Worm (Caenorhabditis elegans) whole organism, L3 larva: ENCODE results near the gene let-19.

ENCODE experiments used
- R02D3.7 ChIP-seq: fragments of 150-350 bp; optimal IDR thresholded peaks from 2 replicates; lab custom pipeline; 2014; ENCODE audit warnings: missing biosample characterization, missing genetic modification characterization
- ZK546.5 ChIP-seq: sonication (generic microtip); optimal IDR thresholded peaks from 2 replicates; lab custom pipeline; 2017; ENCODE audit warnings: missing biosample characterization, missing genetic modification characterization
- aly-2 ChIP-seq: fragments of 150-350 bp; optimal IDR thresholded peaks from 2 replicates; lab custom pipeline; 2014; ENCODE audit warnings: missing biosample characterization, missing genetic modification characterization
- ama-1 ChIP-seq: fragments of 150-350 bp; optimal IDR thresholded peaks from 2 replicates; lab custom pipeline; 2018
- ceh-16 ChIP-seq: sonication (generic microtip); optimal IDR thresholded peaks from 2 replicates; lab custom pipeline; 2017; ENCODE audit warnings: missing biosample characterization, missing genetic modification characterization
- ceh-82 ChIP-seq: fragments of 150-350 bp; optimal IDR thresholded peaks from 2 replicates; lab custom pipeline; 2014; ENCODE audit warnings: missing biosample characterization, missing genetic modification characterization
- ceh-9 ChIP-seq: sonication (generic microtip); optimal IDR thresholded peaks from 2 replicates; lab custom pipeline; 2018; ENCODE audit warnings: missing biosample characterization, missing genetic modification characterization
- daf-12 ChIP-seq: fragments of 150-350 bp; optimal IDR thresholded peaks from 2 replicates; lab custom pipeline; 2014; ENCODE audit warnings: missing biosample characterization, missing genetic modification reagents, missing genetic modification characterization
- egl-27 ChIP-seq: sonication (generic microtip); optimal IDR thresholded peaks from 4 replicates; lab custom pipeline; 2017; ENCODE audit warnings: missing biosample characterization, missing genetic modification reagents, missing genetic modification characterization
- egl-5 ChIP-seq: fragments of 150-350 bp; optimal IDR thresholded peaks from 2 replicates; lab custom pipeline; 2017; ENCODE audit warnings: missing biosample characterization, missing genetic modification reagents, missing genetic modification characterization, inconsistent platforms
- elt-1 ChIP-seq: fragments of 150-350 bp; optimal IDR thresholded peaks from 2 replicates; lab custom pipeline; 2014; ENCODE audit warnings: missing biosample characterization, missing genetic modification characterization
- elt-2 ChIP-seq: sonication (generic microtip); optimal IDR thresholded peaks from 2 replicates; lab custom pipeline; 2016; ENCODE audit warnings: missing genetic modification reagents, mild to moderate bottlenecking, missing genetic modification characterization, missing compliant biosample characterization
- elt-3 ChIP-seq, 3 experiments: fragments of 150-350 bp in 1 of 3; sonication (generic microtip) in 2 of 3; optimal IDR thresholded peaks; 2 replicates in 2 of 3; 4 replicates in 1 of 3; lab custom pipeline; 2014 to 2017; ENCODE audit warnings: missing biosample characterization in 3 of 3, missing genetic modification characterization in 3 of 3
- eor-1 ChIP-seq, 2 experiments: fragments of 150-350 bp; optimal IDR thresholded peaks; 2 replicates each; lab custom pipeline; 2014 to 2018; ENCODE audit warnings: missing biosample characterization in 2 of 2, missing genetic modification characterization in 2 of 2
- fkh-10 ChIP-seq: sonication (generic microtip); optimal IDR thresholded peaks from 2 replicates; lab custom pipeline; 2017; ENCODE audit warnings: missing biosample characterization, missing genetic modification reagents, missing genetic modification characterization
- fkh-2 ChIP-seq: fragments of 150-350 bp; optimal IDR thresholded peaks from 2 replicates; lab custom pipeline; 2014; ENCODE audit warnings: missing biosample characterization, missing genetic modification reagents, missing genetic modification characterization
- fos-1 ChIP-seq: fragments of 150-350 bp; optimal IDR thresholded peaks from 2 replicates; lab custom pipeline; 2014; ENCODE audit warnings: missing biosample characterization, missing genetic modification characterization
- hmg-11 ChIP-seq: sonication (generic microtip); optimal IDR thresholded peaks from 2 replicates; lab custom pipeline; 2016; ENCODE audit warnings: missing genetic modification characterization, missing compliant biosample characterization
- jun-1 ChIP-seq: fragments of 150-350 bp; optimal IDR thresholded peaks from 2 replicates; lab custom pipeline; 2014; ENCODE audit warnings: missing biosample characterization, missing genetic modification reagents, missing genetic modification characterization
- lin-15B ChIP-seq: fragments of 150-350 bp; optimal IDR thresholded peaks from 2 replicates; lab custom pipeline; 2014; ENCODE audit warnings: missing biosample characterization, missing genetic modification characterization
- lin-39 ChIP-seq: fragments of 150-350 bp; optimal IDR thresholded peaks from 2 replicates; lab custom pipeline; 2018; ENCODE audit warnings: missing biosample characterization, missing genetic modification reagents, missing genetic modification characterization
- lsy-12 ChIP-seq: sonication (generic microtip); optimal IDR thresholded peaks from 2 replicates; lab custom pipeline; 2016; ENCODE audit warnings: mild to moderate bottlenecking, missing genetic modification characterization, missing compliant biosample characterization
- mdl-1 ChIP-seq: fragments of 150-350 bp; optimal IDR thresholded peaks from 2 replicates; lab custom pipeline; 2014; ENCODE audit warnings: missing biosample characterization, missing genetic modification characterization
- nfya-1 ChIP-seq: sonication (generic microtip); optimal IDR thresholded peaks from 2 replicates; lab custom pipeline; 2017; ENCODE audit warnings: missing genetic modification characterization, mild to moderate bottlenecking, missing compliant biosample characterization, antibody characterized with exemption, moderate library complexity; ENCODE audit not compliant: insufficient read depth
- nhr-11 ChIP-seq: fragments of 150-350 bp; optimal IDR thresholded peaks from 2 replicates; lab custom pipeline; 2014; ENCODE audit warnings: missing biosample characterization, missing genetic modification characterization
- nhr-12 ChIP-seq: fragments of 150-350 bp; optimal IDR thresholded peaks from 2 replicates; lab custom pipeline; 2014; ENCODE audit warnings: missing biosample characterization, missing genetic modification characterization
- nhr-23 ChIP-seq: fragments of 150-350 bp; optimal IDR thresholded peaks from 2 replicates; lab custom pipeline; 2014; ENCODE audit warnings: missing biosample characterization, missing genetic modification reagents, missing genetic modification characterization
- nhr-25 ChIP-seq: sonication (generic microtip); optimal IDR thresholded peaks from 2 replicates; lab custom pipeline; 2017; ENCODE audit warnings: missing biosample characterization, missing genetic modification characterization
- nhr-28 ChIP-seq: fragments of 150-350 bp; optimal IDR thresholded peaks from 2 replicates; lab custom pipeline; 2014; ENCODE audit warnings: missing biosample characterization, missing genetic modification characterization
- nhr-43 ChIP-seq: sonication (generic microtip); optimal IDR thresholded peaks from 2 replicates; lab custom pipeline; 2016; ENCODE audit warnings: mild to moderate bottlenecking, missing genetic modification characterization, missing compliant biosample characterization; ENCODE audit not compliant: poor library complexity, severe bottlenecking
- nhr-67 ChIP-seq: fragments of 150-350 bp; optimal IDR thresholded peaks from 2 replicates; lab custom pipeline; 2014; ENCODE audit warnings: missing biosample characterization, missing genetic modification characterization
- nhr-77 ChIP-seq: fragments of 150-350 bp; optimal IDR thresholded peaks from 2 replicates; lab custom pipeline; 2014; ENCODE audit warnings: missing biosample characterization, missing genetic modification characterization
- pha-4 ChIP-seq: fragments of 150-350 bp; optimal IDR thresholded peaks from 2 replicates; lab custom pipeline; 2014; ENCODE audit warnings: missing biosample characterization, missing genetic modification reagents, missing genetic modification characterization
- pqm-1 ChIP-seq: fragments of 150-350 bp; optimal IDR thresholded peaks from 2 replicates; lab custom pipeline; 2017; ENCODE audit warnings: missing biosample characterization, missing genetic modification characterization, inconsistent platforms
- skn-1 ChIP-seq: fragments of 150-350 bp; optimal IDR thresholded peaks from 2 replicates; lab custom pipeline; 2014; ENCODE audit warnings: missing biosample characterization, missing genetic modification characterization
- tbx-2 ChIP-seq: sonication (generic microtip); optimal IDR thresholded peaks from 2 replicates; lab custom pipeline; 2016; ENCODE audit warnings: mild to moderate bottlenecking, missing genetic modification characterization, missing compliant biosample characterization
- zag-1 ChIP-seq: fragments of 150-350 bp; optimal IDR thresholded peaks from 2 replicates; lab custom pipeline; 2014; ENCODE audit warnings: missing biosample characterization, missing genetic modification characterization
- ztf-11 ChIP-seq: fragments of 150-350 bp; optimal IDR thresholded peaks from 2 replicates; lab custom pipeline; 2014; ENCODE audit warnings: missing biosample characterization, missing genetic modification characterization
- ztf-4 ChIP-seq: fragments of 150-350 bp; optimal IDR thresholded peaks from 2 replicates; lab custom pipeline; 2014; ENCODE audit warnings: missing biosample characterization, missing genetic modification characterization

Gene let-19

DNA sequence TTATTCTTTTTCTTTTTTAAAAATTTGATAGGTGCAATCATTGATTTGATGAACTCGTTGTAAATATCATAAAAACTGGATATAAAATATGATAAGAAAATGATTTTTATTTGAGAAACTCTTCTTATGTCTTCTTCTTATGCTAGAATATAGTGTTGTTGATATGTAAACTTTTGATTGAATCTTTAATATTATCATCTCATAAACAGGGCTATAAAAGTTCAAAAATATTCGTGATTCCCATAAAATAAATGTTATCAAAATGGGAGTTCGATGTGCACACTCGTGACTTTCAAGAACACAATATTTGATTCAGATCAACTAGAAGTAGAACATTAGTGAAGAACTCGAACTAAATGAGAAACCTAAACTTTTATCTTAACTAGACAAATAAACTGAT, 31.8 kb upstream of the let-19 start (continued):
- TF ChIP-seq nhr-67 (tag; lab: Kevin White, UChicago) (no peak), nhr-43 (no peak), R02D3.7 (no peak)

DNA sequence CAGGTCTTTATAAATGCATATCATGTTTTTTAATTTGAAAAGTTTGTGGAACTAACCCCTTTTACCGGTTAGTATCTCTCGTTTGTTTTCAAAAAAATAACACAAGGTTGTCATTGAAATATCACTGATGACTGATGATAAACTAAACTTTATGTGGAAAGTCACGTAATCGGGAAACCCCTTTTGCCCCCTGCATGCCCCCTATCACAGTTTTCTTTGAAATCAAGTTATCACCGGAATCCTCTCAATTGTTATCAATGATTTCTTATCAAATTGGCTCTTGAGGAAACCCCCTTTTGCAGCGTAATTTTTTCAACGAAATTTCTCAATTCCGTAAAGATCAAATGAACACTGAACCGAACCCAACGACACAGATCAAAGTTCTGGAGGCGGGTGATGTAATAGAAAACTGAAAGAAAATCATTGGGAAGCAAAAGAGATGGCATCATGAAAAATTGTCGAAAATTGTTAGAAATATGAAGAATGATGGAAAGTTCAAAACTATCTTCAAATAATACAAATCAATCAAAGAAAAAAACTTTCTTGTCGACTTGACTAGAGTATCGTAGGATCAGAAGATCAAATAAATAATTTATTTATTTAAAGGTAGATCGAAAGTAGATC, 30.3 kb upstream of the let-19 start:
- peak; percentile 51 for TF ChIP-seq nhr-23 (tag; lab: Kevin White, UChicago)
- peak; percentile 7 for TF ChIP-seq R02D3.7
- peak; percentile 66 for TF ChIP-seq fos-1 (tag; lab: Kevin White, UChicago)
- TF ChIP-seq mdl-1 (tag; lab: Kevin White, UChicago) = peak; percentile 39
- TF ChIP-seq lin-15B = no peak
- TF ChIP-seq nhr-67 (tag; lab: Kevin White, UChicago) = no peak
- TF ChIP-seq elt-3 (tag; optimal IDR thresholded peaks at IDR 0.05; lab: Kevin White, UChicago) = peak; percentile 42 to 91 (median 87)
- no peak for TF ChIP-seq ZK546.5 (tag; lab: Kevin White, UChicago)
- peak; percentile 88 for TF ChIP-seq pqm-1 (tag; lab: Kevin White, UChicago)
- TF ChIP-seq daf-12 (tag; lab: Kevin White, UChicago) = no peak
- peak; percentile 6 for TF ChIP-seq nhr-25 (tag; lab: Kevin White, UChicago)
- TF ChIP-seq nfya-1 (tag; lab: Kevin White, UChicago) = peak; percentile 17
- peak; percentile 95 for TF ChIP-seq elt-2 (tag; lab: Kevin White, UChicago)
- peak; percentile 65 for TF ChIP-seq nhr-43
- no peak for TF ChIP-seq nhr-11 (tag; lab: Kevin White, UChicago)
- no peak for TF ChIP-seq fkh-10 (GFP tag; lab: Kevin White, UChicago)
- peak; percentile 67 for TF ChIP-seq jun-1 (tag; lab: Kevin White, UChicago)

DNA sequence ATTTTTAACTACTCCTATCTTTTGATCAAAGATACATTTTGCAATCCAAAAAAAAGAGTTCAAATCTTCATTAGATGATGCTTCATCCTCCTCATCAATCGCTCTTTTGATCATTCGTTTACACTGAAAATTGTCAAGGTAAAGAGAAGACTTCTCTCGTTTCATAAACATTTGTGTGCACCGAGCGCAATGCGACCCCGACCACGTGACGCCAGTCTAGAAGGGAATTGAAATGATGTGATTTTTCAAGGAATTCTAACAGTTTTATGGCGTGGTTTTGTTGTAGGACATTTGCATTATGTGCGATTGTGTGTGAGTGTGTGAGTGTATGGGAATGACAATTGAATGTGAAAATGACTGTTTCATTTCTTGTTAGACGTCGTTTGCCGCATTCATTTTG, 29.5 kb upstream of the let-19 start:
- TF ChIP-seq pha-4 (tag; lab: Kevin White, UChicago) (peak; percentile 25), mdl-1 (tag; lab: Kevin White, UChicago) (peak; percentile 64), egl-5 (tag; lab: Kevin White, UChicago) (peak; percentile 86), lin-39 (tag; lab: Kevin White, UChicago) (no peak), elt-2 (tag; lab: Kevin White, UChicago) (peak; percentile 50), nfya-1 (tag; lab: Kevin White, UChicago) (peak; percentile 26), ztf-4 (tag; lab: Kevin White, UChicago) (no peak), nhr-67 (tag; lab: Kevin White, UChicago) (no peak), nhr-25 (tag; lab: Kevin White, UChicago) (peak; percentile 20)

DNA sequence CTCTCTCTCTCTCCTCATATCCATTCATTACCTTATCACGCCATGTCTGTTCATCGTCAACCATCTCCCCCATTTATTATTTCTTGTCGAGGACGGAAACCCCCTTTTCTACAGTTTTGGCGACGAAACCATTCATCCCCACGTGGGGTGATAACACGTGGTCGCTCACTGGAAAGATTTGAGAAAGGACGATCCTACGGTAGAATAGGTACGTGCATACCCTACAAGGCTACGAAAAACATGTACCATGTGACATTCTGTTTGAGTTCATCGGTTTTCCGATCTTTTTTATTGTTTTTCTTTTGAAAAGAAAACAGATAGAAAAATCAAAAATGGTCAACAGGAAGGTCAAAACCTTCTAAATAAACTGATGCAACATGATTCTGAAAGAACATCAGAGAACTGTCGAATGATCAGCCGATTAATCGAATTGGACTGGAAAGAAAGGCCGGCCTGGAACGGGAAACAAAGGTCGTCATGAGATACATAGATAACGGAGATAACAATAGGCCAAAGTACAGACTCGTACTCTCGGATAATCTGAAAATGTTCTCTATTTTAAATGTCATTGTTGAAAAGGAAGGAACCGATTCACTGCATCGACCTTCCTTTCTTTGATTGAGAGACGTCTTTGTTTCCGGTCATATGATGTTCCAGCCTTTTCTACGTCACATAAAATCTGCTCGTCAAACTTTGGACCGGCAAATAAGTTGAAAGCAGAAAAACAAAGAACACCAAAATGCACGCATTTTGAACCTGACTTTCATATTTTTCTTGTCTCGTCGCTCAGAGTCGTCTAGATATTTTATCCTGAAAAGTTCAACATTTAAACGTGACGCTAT, 28.5 kb upstream of the let-19 start:
- TF ChIP-seq nhr-23 (tag; lab: Kevin White, UChicago) (peak; percentile 85), ceh-82 (tag; lab: Kevin White, UChicago) (no peak), mdl-1 (tag; lab: Kevin White, UChicago) (peak; percentile 92), nhr-11 (tag; lab: Kevin White, UChicago) (peak; percentile 80), nhr-77 (no peak), lsy-12 (tag; lab: Kevin White, UChicago) (peak; percentile 4), ztf-11 (tag; lab: Kevin White, UChicago) (no peak), nhr-28 (tag; lab: Kevin White, UChicago) (no peak), aly-2 (tag; lab: Kevin White, UChicago) (no peak), ztf-4 (tag; lab: Kevin White, UChicago) (peak; percentile 31), eor-1 (tag; optimal IDR thresholded peaks at IDR 0.05; lab: Kevin White, UChicago) (no peak), fkh-10 (GFP tag; lab: Kevin White, UChicago) (no peak), jun-1 (tag; lab: Kevin White, UChicago) (peak; percentile 66), ama-1 (lab: Kevin White, UChicago) (peak; percentile 63), fkh-2 (tag; lab: Kevin White, UChicago) (no peak), nhr-43 (peak; percentile 95), elt-3 (tag; optimal IDR thresholded peaks at IDR 0.05; lab: Kevin White, UChicago) (peak in 2 of 3 experiments; percentile 21 to 59), ceh-16 (tag; lab: Kevin White, UChicago) (no peak), lin-15B (no peak), nhr-12 (no peak), hmg-11 (tag; lab: Kevin White, UChicago) (no peak), elt-1 (tag; lab: Kevin White, UChicago) (peak; percentile 82), skn-1 (tag; lab: Kevin White, UChicago) (no peak), nhr-67 (tag; lab: Kevin White, UChicago) (no peak), nfya-1 (tag; lab: Kevin White, UChicago) (peak; percentile 42), tbx-2 (tag; lab: Kevin White, UChicago) (peak; percentile 52), ZK546.5 (tag; lab: Kevin White, UChicago) (no peak), pha-4 (tag; lab: Kevin White, UChicago) (no peak), nhr-25 (tag; lab: Kevin White, UChicago) (peak; percentile 88), zag-1 (tag; lab: Kevin White, UChicago) (no peak), egl-5 (tag; lab: Kevin White, UChicago) (no peak), egl-27 (peak; percentile 34), elt-2 (tag; lab: Kevin White, UChicago) (peak; percentile 72), ceh-9 (tag; lab: Kevin White, UChicago) (no peak), pqm-1 (tag; lab: Kevin White, UChicago) (peak; percentile 18)
